Worm (Caenorhabditis elegans) whole organism, L4/young adult: ENCODE results near the gene R07C12.3.
"Not testable (repeated sequence)": the region's sequence is repeated elsewhere in the genome, so short reads cannot be mapped to it uniquely, and the experiment has no call there.

Experiments
- W03F9.2 ChIP-seq: fragments of 150-350 bp; optimal IDR thresholded peaks from 2 replicates; lab custom pipeline; 2014; ENCODE audit warnings: missing biosample characterization, missing genetic modification characterization
- dao-5 ChIP-seq: sonication (generic microtip); optimal IDR thresholded peaks from 2 replicates; lab custom pipeline; 2016; ENCODE audit warnings: missing genotype, missing genetic modification characterization, moderate library complexity, missing compliant biosample characterization
- him-1 ChIP-seq: sonication (generic microtip); optimal IDR thresholded peaks from 2 replicates; lab custom pipeline; 2016; ENCODE audit warnings: missing genotype, missing genetic modification reagents, missing genetic modification characterization, missing compliant biosample characterization

The R07C12.3 gene

DNA sequence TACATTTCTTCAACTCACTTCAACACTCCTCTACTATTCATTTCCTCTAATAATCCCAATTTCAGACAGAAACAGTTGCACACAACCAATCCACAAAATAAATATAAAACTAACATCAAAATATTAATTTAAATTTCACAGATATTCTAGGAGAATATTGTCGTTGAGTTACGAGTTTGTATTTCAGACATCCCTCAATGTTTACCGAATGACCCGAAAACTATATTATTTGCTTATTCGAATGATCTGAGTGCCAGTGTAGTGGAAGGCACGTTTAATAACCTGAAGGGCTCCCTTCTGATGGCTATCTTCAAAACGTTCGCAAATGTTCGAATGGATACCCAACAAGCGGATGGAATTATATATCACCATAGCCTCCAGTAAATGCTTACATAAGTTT lies at the start of gene R07C12.3:
Gene R07C12.3, plus strand, starts transcription at position 301 of the 400 bp plus-strand sequence.
- no peak for TF ChIP-seq him-1
- TF ChIP-seq dao-5 (tag; lab: Kevin White, UChicago), result no peak
- TF ChIP-seq W03F9.2 (tag; lab: Kevin White, UChicago), result no peak

DNA sequence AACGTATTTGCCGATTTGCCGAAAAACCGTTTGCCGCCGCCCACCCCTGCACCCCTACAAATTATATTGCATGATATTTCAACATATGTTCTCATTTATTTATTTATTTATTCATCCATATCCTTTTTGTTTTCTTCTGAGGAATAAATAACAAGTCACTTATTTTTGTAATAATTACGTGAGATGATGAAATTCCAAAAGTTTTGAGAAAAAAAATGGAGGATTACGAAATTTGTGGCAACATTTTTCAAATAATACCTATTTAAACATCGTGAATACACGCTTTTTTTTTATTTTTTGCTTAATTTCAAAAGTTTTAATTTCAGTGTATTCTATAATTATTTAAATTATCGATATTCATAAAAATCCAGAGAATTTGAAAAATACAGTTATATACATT lies 47.9 kb upstream of the R07C12.3 start:
- no peak for TF ChIP-seq W03F9.2 (tag; lab: Kevin White, UChicago)
- no peak for TF ChIP-seq him-1

DNA sequence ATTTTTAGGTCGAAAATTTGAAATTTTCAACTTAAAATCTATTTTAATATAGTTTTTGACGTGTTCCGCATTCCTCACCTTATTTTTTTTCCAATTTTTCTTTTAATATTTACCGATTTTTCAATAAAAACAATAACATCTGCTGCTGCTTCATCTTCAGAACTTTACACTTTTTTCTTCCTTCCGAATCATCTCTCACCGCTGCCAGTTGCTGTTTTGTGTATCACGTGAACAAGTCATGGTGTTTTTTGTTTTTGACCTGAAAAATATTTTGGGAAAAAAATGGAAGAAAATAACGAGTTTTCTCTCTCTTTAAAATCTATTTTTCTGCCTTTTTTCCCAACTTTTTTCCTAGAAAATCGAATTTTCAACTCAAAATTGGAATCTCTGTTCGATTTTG lies 45.1 kb upstream of the R07C12.3 start:
- TF ChIP-seq W03F9.2 (tag; lab: Kevin White, UChicago) (no peak), dao-5 (tag; lab: Kevin White, UChicago) (no peak), him-1 (no peak)

DNA sequence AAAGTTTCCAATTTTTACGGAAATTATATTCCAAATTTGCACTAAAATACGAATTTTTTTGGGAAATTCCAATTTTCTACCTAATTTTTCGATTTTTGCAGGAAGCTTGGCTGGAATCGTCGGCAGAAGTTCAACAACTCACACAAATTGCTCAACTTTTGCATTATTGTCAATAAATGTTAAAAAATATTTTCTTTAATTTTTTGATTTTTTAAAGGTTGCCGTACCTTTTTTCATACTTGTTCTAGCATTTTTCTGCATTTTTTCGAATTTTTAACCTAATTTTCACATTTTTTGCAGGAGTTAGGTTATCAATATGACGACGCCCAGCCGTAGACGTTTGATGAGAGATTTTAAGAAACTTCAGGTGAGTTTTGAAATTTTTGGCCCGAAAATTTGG lies 42.2 kb upstream of the R07C12.3 start, which contains the start of gene ubc-1:
Gene ubc-1, plus strand, starts transcription at position 301 of the 400 bp plus-strand sequence.
- TF ChIP-seq him-1 (no peak), dao-5 (tag; lab: Kevin White, UChicago) (no peak), W03F9.2 (tag; lab: Kevin White, UChicago) (no peak)

DNA sequence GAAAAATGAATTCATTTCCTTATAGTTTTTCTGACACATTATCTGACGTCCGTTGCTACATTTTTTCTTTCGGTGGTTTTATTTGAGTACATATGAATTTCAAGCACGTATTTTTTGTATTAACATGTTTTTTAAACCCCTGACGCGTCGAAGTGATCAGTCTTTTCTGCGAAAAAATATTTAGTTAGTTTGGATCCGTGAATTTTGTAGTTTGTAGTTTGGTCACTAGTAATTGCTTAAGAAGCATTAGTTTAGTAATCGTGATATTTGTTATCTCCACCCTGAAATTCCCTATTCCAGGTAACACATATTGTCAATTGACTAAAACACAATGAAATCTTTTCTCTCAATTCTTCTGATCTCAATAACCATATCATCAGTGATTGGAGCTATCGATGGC lies 36.1 kb upstream of the R07C12.3 start, which contains the start of gene C35B1.7:
Gene C35B1.7, plus strand, starts transcription at position 301 of the 400 bp plus-strand sequence.
- TF ChIP-seq dao-5 (tag; lab: Kevin White, UChicago) (no peak), W03F9.2 (tag; lab: Kevin White, UChicago) (no peak), him-1 (no peak)

DNA sequence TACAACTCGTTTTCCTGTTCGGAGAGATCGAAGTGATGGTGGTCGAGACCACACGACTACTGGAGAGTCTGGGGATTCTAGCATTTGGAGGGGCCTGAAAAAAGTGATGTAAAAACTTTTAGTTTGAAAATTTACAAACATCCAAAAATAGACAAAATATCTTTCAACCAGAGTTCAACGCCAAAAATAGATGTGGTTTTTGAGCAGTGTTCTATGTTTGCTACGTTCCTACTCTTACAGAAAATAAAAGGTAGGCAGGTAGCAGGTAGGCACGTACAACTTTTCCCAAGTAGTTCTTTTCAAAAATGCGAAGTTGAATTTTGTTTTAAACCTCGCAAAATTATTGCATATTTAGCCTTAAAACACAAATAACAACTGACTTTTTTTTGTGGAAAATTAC lies 32.5 kb upstream of the R07C12.3 start, which contains the start of gene F49F1.14:
Gene F49F1.14, minus strand, starts transcription at position 101 of the 400 bp plus-strand sequence.
- no peak for TF ChIP-seq dao-5 (tag; lab: Kevin White, UChicago)
- no peak for TF ChIP-seq W03F9.2 (tag; lab: Kevin White, UChicago)
- TF ChIP-seq him-1, result no peak

DNA sequence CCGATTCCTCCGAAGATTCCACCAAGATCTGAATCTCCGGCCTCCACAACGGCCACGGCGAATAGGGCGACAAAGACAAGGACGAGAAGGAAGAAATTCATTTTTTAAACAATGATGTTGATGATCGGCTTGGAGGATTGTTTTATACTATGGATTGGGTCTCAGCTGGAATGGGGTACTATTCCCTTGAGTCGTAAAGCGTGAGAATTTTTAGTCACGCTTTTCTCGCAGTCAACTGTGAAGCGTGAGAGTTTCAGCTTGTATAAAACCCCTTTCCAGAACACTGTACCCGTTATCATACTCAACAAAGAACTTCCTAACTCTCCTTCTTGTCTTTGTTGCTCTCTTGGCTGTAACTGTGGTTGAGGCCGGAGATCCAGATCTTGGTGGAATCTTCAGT lies 30.4 kb upstream of the R07C12.3 start, which contains the start of gene F49F1.15:
Gene F49F1.15, minus strand, starts transcription at position 101 of the 400 bp plus-strand sequence.
- TF ChIP-seq dao-5 (tag; lab: Kevin White, UChicago), result no peak
- TF ChIP-seq him-1, result no peak
- TF ChIP-seq W03F9.2 (tag; lab: Kevin White, UChicago), result no peak

DNA sequence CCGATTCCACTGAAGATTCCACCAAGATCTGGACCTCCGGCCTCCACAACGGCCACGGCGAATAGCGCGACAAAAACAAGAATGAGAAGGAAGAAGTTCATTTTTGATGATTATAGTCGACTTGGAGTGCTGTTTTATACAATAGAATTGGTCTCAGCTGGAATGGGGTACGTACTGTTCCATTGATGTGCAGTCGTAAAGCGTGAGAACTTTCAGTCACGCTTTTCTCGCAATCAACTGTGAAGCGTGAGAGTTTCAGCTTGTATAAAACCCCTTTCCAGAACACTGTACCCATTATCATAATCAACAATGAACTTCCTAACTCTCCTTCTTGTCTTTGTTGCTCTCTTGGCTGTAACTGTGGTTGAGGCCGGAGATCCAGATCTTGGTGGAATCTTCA lies 29.2 kb upstream of the R07C12.3 start, which contains the start of the genes F49F1.4 and F49F1.2:
Gene F49F1.4, minus strand, starts transcription at position 101 of the 400 bp plus-strand sequence.
Gene F49F1.2, plus strand, starts transcription at position 310 of the 400 bp plus-strand sequence.
- TF ChIP-seq him-1 (no peak), W03F9.2 (tag; lab: Kevin White, UChicago) (no peak), dao-5 (tag; lab: Kevin White, UChicago) (no peak)

DNA sequence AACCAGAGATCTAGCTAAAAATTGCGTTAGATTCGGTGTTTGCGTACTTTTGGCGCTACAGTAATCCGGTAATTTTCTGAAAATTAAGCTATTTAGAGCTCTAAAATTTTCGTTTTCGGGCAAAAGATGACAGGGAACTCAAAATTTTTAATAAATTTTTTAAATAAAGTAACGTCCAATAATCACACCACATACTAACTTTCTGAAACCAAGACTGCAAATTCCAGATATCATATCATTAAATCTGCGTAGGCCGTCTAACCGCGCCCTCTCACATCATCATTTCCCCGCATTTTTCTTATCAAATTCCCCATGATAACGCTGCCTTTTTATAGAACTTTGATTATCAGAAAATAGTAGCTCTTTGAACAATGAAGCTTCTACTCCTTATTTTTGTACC lies 27.5 kb upstream of the R07C12.3 start, which contains the start of gene drd-50:
Gene drd-50, plus strand, starts transcription at position 301 of the 400 bp plus-strand sequence.
- TF ChIP-seq W03F9.2 (tag; lab: Kevin White, UChicago) (no peak), him-1 (no peak), dao-5 (tag; lab: Kevin White, UChicago) (no peak)

DNA sequence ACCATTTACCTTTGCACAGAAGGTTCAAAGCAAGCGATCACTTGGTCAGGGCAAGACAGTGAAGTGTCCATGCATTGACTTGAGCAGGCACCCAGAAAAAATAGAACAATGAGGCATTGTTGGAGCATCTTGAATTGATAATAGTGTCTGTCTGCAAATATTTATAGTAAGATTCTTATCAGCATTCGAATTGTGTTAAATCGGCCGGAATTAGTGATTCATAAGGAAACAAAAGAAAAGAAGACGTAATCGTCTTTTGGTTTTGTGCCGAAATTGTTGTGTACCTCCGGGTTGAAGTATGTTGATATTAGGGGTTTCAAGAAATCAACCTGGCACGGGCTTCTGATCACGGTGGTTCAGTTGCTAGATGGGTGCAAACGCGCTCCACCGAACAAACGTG lies 24.6 kb upstream of the R07C12.3 start, which contains the start of gene F49F1.5:
Gene F49F1.5, minus strand, starts transcription at position 153 of the 400 bp plus-strand sequence.
- TF ChIP-seq W03F9.2 (tag; lab: Kevin White, UChicago), result no peak
- no peak for TF ChIP-seq him-1
- TF ChIP-seq dao-5 (tag; lab: Kevin White, UChicago), result no peak

DNA sequence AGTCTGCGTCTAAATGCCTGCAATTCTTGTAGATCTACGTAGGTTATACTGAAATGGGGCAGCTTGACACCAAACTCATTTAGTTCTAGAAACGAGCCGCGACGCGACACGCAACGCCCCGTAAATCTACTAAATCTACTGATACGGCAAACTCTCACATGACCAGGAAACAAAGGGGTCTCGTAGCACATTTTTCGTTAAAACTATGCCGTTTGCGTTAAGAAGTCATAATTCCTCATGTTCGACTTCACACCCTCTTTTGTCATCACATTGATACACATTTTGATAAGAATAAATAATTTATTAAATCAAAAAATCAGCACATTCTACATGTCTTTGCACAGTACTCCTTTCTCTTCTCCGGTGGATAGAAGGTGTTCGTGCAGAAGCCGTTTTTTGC lies 23.8 kb upstream of the R07C12.3 start:
- no peak for TF ChIP-seq him-1
- TF ChIP-seq W03F9.2 (tag; lab: Kevin White, UChicago), result no peak
- no peak for TF ChIP-seq dao-5 (tag; lab: Kevin White, UChicago)

DNA sequence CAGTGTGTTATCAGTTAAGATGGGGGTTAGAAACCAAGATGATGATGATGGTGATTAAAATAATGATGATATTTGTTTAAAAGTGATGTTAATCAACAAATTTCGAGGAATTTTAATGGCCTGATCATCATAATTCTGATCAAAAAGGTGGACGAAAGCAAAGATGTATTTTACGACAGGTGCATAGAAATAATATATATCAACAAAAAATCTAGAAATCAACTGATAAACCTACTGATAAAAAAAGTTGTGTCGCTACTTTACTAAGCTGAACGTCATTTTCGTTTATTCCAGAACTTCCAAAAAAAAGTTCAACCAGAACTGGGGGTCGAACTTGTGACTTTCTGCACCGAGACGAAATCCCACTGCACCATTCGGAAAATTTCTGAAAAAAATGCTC lies 21.8 kb upstream of the R07C12.3 start, which contains the start of gene mul-1:
Gene mul-1, minus strand, starts transcription at position 84 of the 400 bp plus-strand sequence.
- no peak for TF ChIP-seq him-1
- no peak for TF ChIP-seq W03F9.2 (tag; lab: Kevin White, UChicago)
- no peak for TF ChIP-seq dao-5 (tag; lab: Kevin White, UChicago)

DNA sequence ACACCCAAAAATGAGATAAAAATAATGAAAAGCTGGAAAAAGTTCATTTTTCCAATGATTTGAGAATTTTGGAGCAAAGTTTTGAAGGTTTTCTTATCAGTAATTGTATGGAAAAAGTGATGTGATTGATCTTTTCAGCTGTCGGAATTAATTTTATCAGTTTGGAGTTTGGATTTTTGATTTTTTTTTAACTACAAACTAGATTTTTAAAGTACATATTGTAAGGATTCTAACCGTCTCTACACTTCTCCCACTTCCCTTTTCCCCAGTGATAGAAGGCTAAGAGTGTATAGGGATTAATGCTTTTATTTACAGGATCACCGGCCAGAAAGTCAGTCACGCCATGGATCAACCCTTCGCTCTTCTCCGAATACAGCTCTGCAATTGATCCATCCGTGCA lies 19.2 kb upstream of the R07C12.3 start, which contains the start of gene F49F1.7:
Gene F49F1.7, minus strand, starts transcription at position 101 of the 400 bp plus-strand sequence.
- not testable (repeated sequence) for TF ChIP-seq him-1; W03F9.2 (tag; lab: Kevin White, UChicago); dao-5 (tag; lab: Kevin White, UChicago)

DNA sequence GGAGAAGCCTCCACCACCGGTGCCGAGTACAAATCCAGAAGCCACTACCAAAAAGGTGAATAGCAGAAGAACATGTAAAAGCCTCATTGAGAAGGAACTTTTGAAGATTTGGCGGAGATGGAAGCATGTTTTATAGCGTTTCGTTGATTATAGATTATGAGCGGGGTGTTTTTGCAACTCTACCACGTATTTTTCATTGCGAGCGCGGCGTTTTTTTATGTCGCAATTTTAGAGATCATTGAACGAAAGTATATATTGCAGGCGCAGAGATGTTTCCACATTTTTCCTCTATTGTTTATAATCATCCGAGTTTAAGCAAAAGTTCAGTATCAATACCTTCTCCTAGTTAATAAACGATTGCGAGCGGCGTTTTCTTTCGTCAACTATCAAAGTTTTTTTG lies 9.1 kb upstream of the R07C12.3 start, which contains the start of gene F49F1.17:
Gene F49F1.17, minus strand, starts transcription at position 101 of the 400 bp plus-strand sequence.
- no peak for TF ChIP-seq dao-5 (tag; lab: Kevin White, UChicago)
- TF ChIP-seq W03F9.2 (tag; lab: Kevin White, UChicago), result no peak
- TF ChIP-seq him-1, result no peak
